Worm (Caenorhabditis elegans) whole organism, L1 larva: ENCODE data around the gene F43H9.4.

ENCODE experiments used
- ceh-82 ChIP-seq, 3 experiments: fragments of 150-350 bp in 1 of 3; sonication (generic microtip) in 2 of 3; optimal IDR thresholded peaks; 2 replicates each; lab custom pipeline; 2014 to 2017; ENCODE audit warnings: missing biosample characterization in 3 of 3, missing genetic modification characterization in 3 of 3
- ces-1 ChIP-seq: fragments of 150-350 bp; optimal IDR thresholded peaks from 2 replicates; lab custom pipeline; 2014; ENCODE audit warnings: missing biosample characterization, missing genetic modification reagents, missing genetic modification characterization
- fkh-10 ChIP-seq: sonication (generic microtip); optimal IDR thresholded peaks from 2 replicates; lab custom pipeline; 2017; ENCODE audit warnings: missing biosample characterization, missing genetic modification reagents, missing genetic modification characterization
- lin-35 ChIP-seq, 2 experiments: fragments of 150-350 bp; optimal IDR thresholded peaks; 2 replicates each; lab custom pipeline; 2014; ENCODE audit warnings: missing biosample characterization in 2 of 2, missing genetic modification characterization in 2 of 2, missing genetic modification reagents in 2 of 2
- mef-2 ChIP-seq: fragments of 150-350 bp; optimal IDR thresholded peaks from 2 replicates; lab custom pipeline; 2014; ENCODE audit warnings: missing biosample characterization, missing genetic modification characterization
- nhr-28 ChIP-seq: fragments of 150-350 bp; optimal IDR thresholded peaks from 2 replicates; lab custom pipeline; 2014; ENCODE audit warnings: missing biosample characterization, missing genetic modification characterization
- rnt-1 ChIP-seq: sonication (generic microtip); optimal IDR thresholded peaks from 2 replicates; lab custom pipeline; 2016; ENCODE audit warnings: mild to moderate bottlenecking, missing genetic modification characterization, moderate library complexity, missing compliant biosample characterization
- snpc-4 ChIP-seq: fragments of 150-350 bp; optimal IDR thresholded peaks from 2 replicates; lab custom pipeline; 2014; ENCODE audit warnings: missing biosample characterization, missing genetic modification characterization
- snu-23 ChIP-seq: sonication (generic microtip); optimal IDR thresholded peaks from 2 replicates; lab custom pipeline; 2016; ENCODE audit warnings: missing genetic modification characterization, missing compliant biosample characterization
- unc-62 ChIP-seq: fragments of 150-350 bp; optimal IDR thresholded peaks from 2 replicates; lab custom pipeline; 2014; ENCODE audit warnings: missing biosample characterization, missing genetic modification reagents, missing genetic modification characterization

ce11 chrV:8039606-8040005, 13.1 kb downstream of the F43H9.4 start:
- no peak for TF ChIP-seq rnt-1 (tag; lab: Kevin White, UChicago)
- TF ChIP-seq mef-2 (tag; lab: Kevin White, UChicago): no peak
- TF ChIP-seq ces-1 (GFP tag; lab: Kevin White, UChicago): no peak
- TF ChIP-seq ceh-82 (tag; optimal IDR thresholded peaks at IDR 0.05; lab: Kevin White, UChicago): no peak
- TF ChIP-seq snpc-4 (tag; lab: Kevin White, UChicago): no peak
- no peak for TF ChIP-seq nhr-28
- TF ChIP-seq lin-35 (GFP tag; optimal IDR thresholded peaks at IDR 0.05; lab: Kevin White, UChicago): no peak
- TF ChIP-seq snu-23: no peak
- no peak for TF ChIP-seq fkh-10
- no peak for TF ChIP-seq unc-62 (GFP tag; lab: Kevin White, UChicago)
